Worm (Caenorhabditis elegans) whole organism, L4/young adult: ENCODE measurements around the gene W06H8.6.

Experiments
- W03F9.2 ChIP-seq: fragments of 150-350 bp; optimal IDR thresholded peaks from 2 replicates; lab custom pipeline; 2014; ENCODE audit warnings: missing biosample characterization, missing genetic modification characterization
- dao-5 ChIP-seq: sonication (generic microtip); optimal IDR thresholded peaks from 2 replicates; lab custom pipeline; 2016; ENCODE audit warnings: missing genotype, missing genetic modification characterization, moderate library complexity, missing compliant biosample characterization
- him-1 ChIP-seq: sonication (generic microtip); optimal IDR thresholded peaks from 2 replicates; lab custom pipeline; 2016; ENCODE audit warnings: missing genotype, missing genetic modification reagents, missing genetic modification characterization, missing compliant biosample characterization

W06H8.6 gene

DNA sequence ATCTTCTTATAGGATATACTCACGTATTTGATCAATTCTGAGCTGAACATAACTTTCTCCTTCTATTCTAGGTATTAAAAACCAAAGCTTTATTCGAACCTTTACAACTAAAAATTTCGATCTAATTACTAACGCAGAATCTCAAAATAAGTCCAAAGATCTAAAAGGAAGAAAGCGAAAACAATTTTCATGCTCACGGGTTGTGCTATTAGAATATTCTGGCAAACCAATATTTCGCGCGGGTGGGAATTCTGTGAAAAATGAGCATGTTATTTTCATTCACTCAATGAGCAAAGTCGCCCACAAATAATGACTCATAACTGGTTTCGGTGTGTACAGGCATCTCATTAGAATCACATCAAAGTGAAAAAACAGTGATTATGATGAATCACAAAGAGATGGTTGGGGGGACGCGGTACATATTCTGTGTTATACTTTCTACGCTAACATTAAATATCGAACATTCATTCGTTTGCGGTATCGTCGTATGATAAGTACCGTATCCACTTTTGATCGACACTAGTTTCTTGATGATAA lies 2.2 kb upstream of the W06H8.6 start:
- no peak for TF ChIP-seq W03F9.2 (tag; lab: Kevin White, UChicago)
- TF ChIP-seq him-1, result no peak
- no peak for TF ChIP-seq dao-5 (tag; lab: Kevin White, UChicago)

DNA sequence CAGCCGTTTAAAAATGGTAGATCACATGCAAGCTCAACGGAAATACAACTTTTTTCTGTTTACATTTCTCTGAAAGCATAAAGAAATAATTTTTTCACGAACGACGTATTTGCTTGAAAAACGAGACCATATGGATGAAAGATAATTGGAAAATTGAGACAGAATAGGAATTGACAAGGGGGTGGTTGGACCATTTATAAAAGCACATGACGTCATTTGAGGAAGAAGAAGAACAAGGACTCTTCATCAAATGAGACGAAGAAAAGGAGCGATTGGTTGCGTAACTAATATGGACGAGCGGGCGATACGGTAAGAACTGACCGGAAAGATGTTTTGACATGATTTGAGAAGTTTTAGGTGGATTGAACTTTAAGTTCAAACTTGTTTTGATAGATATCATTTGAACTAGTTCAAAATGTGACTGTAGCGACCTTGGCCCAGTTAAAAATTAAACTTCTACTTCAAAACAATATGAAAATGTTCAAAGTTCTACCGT lies 1.6 kb upstream of the W06H8.6 start:
- TF ChIP-seq him-1, result no peak
- no peak for TF ChIP-seq dao-5 (tag; lab: Kevin White, UChicago)
- no peak for TF ChIP-seq W03F9.2 (tag; lab: Kevin White, UChicago)

DNA sequence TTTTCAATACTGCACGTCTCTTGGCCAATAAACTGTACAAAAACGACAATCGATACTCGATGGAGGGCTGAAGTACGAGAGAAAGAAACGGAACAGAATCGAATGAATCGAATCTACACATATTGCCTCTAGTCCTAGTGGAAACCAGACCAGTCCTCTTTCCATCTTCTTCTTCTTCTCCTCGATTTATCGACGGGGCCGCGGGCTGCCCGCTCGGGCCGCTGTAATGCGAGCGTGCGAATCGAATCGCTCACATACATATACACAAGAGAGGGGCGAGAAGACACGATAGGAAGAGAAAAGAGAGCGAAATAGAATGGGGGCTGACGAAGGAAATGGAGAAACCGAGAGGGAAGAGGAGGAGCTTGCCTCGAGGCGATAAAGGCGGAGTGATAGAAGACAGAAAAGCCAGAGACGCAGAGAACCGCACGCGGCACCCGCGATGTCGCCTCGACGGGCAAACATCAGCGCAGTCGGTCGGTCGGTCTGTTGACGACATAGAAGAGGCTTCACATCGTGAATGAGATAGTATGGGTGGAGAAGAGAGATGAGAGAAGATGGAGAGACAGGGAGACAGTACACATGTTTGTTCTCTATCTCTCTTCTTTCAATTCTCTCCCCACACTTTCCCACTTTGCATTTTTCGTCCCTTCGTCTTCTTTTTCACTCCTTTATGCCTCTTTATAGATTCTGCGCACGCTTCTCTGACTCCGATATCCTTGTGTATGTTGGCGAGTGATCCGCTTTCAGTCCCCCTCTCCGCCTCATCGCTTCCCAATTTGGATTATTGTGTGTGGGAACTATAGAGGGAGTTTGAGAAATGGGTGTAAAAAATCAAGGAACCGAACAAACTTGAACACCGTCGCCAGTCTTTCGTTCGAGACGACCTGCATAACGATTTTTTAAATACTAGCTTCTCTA lies 776 bp upstream of the W06H8.6 start:
- TF ChIP-seq him-1 (peak; percentile 90), W03F9.2 (tag; lab: Kevin White, UChicago) (peak; percentile 75), dao-5 (tag; lab: Kevin White, UChicago) (peak; percentile 5)

DNA sequence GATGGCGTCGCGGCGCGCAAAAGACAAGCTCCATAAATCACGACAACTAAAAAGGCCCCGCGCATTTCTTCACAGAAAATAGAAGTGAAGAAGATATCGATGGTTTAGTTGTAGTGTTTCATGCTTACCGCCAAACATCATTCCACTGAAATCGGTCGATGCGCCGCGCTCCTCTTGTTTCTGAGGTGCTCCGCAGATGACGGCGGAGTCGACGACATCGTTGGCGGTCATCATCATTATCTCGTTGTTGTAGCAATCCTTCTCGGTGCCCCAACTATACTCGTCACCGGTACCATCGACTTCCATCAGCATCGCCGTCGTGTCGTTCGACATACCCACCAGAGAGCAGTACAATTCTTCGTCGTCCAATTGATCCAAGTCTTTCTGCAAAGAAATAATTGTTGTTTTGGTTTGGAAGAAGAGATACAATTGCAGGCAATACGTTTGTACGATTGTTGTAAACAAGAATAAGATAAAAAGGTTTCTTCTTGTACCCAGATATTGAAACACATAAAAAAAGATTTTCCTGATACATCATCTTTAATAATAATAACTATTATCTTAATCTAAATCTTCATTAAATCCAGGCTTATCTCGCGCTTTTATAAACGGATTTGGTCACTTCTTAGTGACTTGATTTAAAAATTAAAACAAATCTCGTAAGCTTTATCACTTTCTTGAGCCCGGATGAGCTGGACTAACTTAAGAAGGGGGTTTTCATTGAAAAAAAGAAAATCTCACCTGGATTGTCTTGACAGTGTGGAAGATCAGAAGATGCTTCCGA lies 873 bp downstream of the W06H8.6 start:
- TF ChIP-seq him-1 (no peak), dao-5 (tag; lab: Kevin White, UChicago) (no peak), W03F9.2 (tag; lab: Kevin White, UChicago) (no peak)

DNA sequence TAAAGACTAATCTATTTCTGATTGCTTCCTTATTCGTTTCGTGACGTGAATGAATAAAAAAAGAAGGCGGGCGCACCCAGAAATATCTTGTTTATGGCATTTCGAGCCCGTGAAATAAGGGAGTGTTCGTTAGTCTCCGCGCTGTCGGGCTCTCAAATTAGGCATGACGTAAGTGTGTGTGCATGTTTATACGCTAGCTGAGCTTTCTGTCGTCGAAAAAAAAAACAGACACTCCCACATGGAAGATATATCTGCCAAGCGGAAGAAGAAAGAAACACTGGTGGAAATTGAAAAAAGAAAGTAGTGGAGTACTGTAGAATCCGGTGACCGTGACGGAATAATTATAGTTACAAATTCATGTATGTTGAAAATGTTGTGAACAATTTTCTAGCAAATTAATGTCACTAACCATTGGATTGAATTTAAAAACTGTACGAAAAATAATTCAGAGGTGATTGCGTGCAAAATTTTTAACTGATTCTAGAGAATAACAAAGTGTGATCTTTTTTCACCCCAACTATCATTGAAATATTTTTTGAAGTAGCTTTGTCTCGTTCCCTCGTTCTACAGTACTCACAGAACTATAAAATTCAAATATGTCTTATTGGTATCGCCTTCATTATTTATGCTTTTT lies 1.7 kb downstream of the W06H8.6 start:
- TF ChIP-seq him-1, result no peak
- no peak for TF ChIP-seq dao-5 (tag; lab: Kevin White, UChicago)
- TF ChIP-seq W03F9.2 (tag; lab: Kevin White, UChicago), result no peak

DNA sequence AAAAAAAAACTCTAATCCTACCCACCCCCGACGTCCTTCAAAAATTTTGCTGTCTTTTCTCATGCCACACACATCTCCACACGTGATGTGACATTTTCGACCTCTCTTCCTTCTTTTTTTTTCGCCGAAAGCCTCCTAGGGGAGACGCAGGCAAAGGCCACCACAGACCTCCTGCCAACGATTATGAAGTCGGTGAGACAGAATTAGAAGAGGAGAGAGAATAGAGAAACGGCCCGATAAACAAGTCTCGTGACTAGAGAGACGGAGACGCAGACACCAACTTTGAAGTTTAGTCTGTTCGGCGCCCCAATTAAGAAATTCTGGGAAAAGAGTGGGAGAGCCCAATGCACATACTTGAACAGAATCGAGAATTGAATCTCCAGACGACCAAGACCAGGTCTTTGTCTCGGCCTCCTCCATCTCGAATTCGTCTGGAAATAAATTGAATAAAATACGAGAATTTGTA lies 2.3 kb downstream of the W06H8.6 start:
- TF ChIP-seq W03F9.2 (tag; lab: Kevin White, UChicago) (peak; percentile 54), him-1 (peak; percentile 94), dao-5 (tag; lab: Kevin White, UChicago) (no peak)

DNA sequence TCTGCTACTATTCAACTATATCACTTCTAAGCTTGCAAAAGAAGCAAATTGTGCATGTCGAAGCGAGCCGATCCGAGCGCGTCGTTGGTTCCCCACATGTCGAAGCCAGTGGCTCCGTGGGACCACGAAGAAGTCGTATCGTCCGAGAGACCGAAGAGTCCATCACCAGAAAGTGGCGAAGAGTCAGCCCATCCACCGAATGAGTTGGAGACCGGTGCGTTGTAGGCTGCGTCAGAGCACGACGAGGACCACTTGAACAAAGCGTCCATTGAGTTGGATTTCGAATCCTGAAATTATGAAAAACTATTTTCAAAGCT lies 2.8 kb downstream of the W06H8.6 start:
- TF ChIP-seq W03F9.2 (tag; lab: Kevin White, UChicago) (no peak), him-1 (no peak), dao-5 (tag; lab: Kevin White, UChicago) (no peak)

DNA sequence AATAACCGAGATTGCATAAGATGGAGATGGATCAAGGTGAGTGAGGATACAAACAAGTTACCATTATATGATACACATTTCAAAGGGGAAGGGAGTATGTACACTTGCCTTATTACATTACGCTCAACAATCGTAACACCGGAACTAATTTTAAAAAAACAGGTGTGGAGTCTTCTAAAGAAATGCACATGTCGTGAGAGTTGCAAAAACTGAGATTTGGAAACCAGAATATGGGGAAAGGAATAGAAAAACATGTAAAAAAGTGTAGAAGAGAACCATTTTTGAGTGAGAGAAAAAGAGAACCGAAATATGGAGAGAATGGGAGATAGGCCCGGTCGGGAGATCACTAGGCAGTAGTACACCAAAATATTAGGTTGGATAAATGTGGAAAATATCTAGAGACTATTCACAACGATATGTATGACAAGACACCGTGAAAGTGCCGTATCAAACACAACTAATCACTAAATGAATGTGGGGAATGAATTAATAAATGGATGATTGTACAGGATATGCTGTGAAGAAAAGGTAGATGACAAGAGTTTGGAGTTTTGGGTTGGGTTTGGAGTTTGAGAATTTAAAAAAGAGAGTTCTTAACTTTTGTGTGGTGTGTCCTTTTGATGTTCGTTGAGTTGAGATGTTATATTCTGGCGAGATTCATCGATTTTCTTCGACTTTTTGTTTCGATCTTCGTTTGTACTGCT lies 3.3 kb downstream of the W06H8.6 start:
- TF ChIP-seq him-1 (no peak), W03F9.2 (tag; lab: Kevin White, UChicago) (no peak), dao-5 (tag; lab: Kevin White, UChicago) (no peak)

DNA sequence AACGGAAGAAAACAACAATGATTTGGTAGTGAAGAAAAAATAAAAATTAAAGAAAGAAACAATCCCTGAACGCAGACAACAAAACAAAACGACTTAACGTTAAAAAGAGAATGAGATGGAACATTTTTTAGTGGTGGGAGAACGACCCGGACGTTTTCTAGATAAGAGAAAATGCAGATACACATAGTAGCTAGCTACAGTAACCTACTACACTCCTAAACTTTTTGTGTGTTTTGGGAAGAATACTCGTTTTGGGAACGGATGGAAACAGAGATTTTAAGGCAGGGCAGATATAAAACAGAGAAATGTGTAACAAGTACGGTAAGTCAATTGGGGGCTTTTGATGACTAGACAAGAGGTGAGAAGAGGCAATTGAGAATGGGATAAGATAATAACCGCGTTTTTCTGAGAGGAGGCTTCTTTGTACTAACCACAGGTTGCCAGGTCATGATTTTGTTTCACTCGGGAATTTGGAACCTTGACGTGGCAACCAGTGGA lies 4.0 kb downstream of the W06H8.6 start:
- TF ChIP-seq dao-5 (tag; lab: Kevin White, UChicago), result no peak
- TF ChIP-seq him-1, result no peak
- no peak for TF ChIP-seq W03F9.2 (tag; lab: Kevin White, UChicago)

DNA sequence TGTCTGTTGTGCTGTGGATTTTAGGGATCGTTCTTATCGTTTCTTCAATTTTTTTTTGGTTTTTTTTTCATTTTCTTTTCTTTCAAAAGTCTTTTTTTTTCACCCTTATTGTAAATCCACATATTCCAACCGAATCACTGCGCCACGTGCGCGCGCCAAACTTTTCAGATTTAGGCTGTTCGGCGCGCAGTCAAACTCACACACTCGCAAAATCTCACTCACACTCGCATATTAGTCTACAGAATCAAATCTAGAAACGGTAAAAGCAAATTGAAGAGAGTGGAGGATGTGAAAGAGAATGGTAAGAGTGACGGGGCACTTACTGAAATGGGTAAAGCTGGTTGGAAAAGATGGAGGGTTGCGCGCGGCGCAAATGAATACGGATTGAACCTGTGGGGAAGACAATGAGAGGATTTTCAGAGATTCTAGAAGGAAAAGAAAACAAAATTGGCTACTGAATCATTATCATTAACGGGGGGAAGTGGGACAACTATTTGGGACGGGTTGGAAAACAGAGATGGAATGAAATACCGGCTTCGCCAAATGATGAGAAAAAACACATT lies 4.6 kb downstream of the W06H8.6 start:
- TF ChIP-seq him-1, result no peak
- no peak for TF ChIP-seq dao-5 (tag; lab: Kevin White, UChicago)
- TF ChIP-seq W03F9.2 (tag; lab: Kevin White, UChicago), result no peak

DNA sequence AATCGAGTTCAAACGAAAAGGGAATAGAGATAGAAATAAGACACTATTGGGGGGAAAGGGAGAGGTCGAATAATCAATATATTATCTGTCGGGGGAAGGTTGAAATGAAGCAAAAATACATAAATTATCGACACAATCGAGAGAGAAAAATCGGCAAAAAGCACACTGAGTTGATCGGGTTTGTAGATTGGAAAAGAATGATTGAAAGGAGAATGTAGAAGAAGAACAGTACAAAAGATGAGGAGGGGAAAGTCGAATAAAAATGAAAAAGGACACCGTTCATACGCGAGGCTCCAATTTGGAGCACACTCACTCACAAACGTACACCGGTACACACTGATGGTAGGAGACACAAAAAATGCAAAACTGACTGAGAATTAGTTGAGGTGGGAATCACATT lies 5.5 kb downstream of the W06H8.6 start:
- no peak for TF ChIP-seq him-1
- TF ChIP-seq dao-5 (tag; lab: Kevin White, UChicago), result no peak

DNA sequence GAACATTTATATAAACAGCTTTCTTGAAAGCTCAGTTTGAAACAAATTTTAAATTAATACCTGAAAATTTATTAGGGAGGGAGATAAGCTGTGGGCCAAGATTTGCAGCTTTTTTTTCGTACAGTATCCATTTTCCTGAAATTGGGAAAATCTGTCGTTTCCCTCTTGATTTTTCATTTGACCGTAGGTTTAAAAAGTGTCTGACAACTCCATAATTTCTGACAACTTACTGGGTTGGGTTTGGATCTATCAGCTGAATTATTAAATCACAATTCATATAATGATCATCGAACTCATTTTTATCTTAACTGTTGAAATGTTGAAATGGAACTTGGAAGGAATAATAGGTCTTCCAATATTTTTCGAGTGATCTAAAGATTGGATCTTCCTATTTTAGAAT lies 6.1 kb downstream of the W06H8.6 start:
- no peak for TF ChIP-seq dao-5 (tag; lab: Kevin White, UChicago)
- no peak for TF ChIP-seq him-1
- no peak for TF ChIP-seq W03F9.2 (tag; lab: Kevin White, UChicago)
